Worm (Caenorhabditis elegans): ENCODE measurements around the gene T13H5.8.
A peak's percentile ranks its signal among the peaks of the same experiment; 100 is the strongest.

The T13H5.8 gene

DNA sequence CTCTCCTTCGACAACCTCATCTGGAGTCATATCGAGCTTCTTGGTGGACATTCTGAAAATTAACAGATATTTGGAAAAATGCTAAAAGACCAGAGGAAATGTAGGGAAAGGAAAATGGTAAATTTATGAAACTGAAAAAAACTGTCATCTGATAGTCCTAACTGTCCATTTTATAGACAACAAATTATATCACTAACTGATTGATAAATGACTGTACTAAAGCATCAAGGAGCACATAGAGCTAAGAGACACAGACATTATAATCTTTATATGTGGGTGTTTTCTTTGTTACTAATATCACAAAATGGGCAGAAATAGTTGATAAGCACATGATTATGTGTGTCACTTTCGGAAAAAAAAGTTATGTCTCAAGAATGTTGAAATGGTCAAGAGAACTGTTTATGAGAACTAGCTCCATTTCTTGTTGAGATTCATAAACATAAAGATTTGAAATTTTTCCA is 48.5 kb downstream of the T13H5.8 start, which contains the start of gene F54C9.3 (continued):
- TF ChIP-seq snpc-4 (GFP tag; optimal IDR thresholded peaks at IDR 0.05) (no peak), snpc-4 (tag; optimal IDR thresholded peaks at IDR 0.05) (no peak), F33H1.4 (GFP tag; IDR thresholded peaks at IDR 0.05) (no peak), nhr-179 (tag; optimal IDR thresholded peaks at IDR 0.05) (no peak), K11D2.4 (GFP tag; IDR thresholded peaks at IDR 0.05) (no peak), C17E4.6 (GFP tag; IDR thresholded peaks at IDR 0.05) (no peak), attf-5 (GFP tag; optimal IDR thresholded peaks at IDR 0.05) (peak; percentile 57), cebp-1 (GFP tag; IDR thresholded peaks at IDR 0.05) (no peak; the same call in 1 of the 2 replicates), cebp-1 (tag; optimal IDR thresholded peaks at IDR 0.05) (peak; percentile 47), mcd-1 (GFP tag; IDR thresholded peaks at IDR 0.05) (0 out of 2 replicates have a peak, but pooled peaks have one; percentile 19), let-526 (GFP tag; IDR thresholded peaks at IDR 0.05) (no peak; the same call in 1 of the 2 replicates), ceh-58 (GFP tag; IDR thresholded peaks at IDR 0.05) (no peak), madf-8 (GFP tag; conservative IDR thresholded peaks at IDR 0.05) (no peak), hlh-12 (tag; optimal IDR thresholded peaks at IDR 0.05) (no peak), let-607 (tag; optimal IDR thresholded peaks at IDR 0.05) (peak in 1 of 2 experiments; percentile 74), mel-28 (tag; optimal IDR thresholded peaks at IDR 0.05; ENCODE audit: borderline replicate concordance) (no peak), hmg-20 (GFP tag; IDR thresholded peaks at IDR 0.05) (no peak), Y79H2A.3 (GFP tag; conservative IDR thresholded peaks at IDR 0.05) (no peak), ets-4 (GFP tag; optimal IDR thresholded peaks at IDR 0.05) (peak; percentile 7), nfya-1 (tag; optimal IDR thresholded peaks at IDR 0.05; ENCODE audit: borderline replicate concordance, insufficient read depth) (no peak), ztf-3 (GFP tag; optimal IDR thresholded peaks at IDR 0.05) (no peak), die-1 (tag; optimal IDR thresholded peaks at IDR 0.05) (no peak), ZK185.1 (tag; optimal IDR thresholded peaks at IDR 0.05; ENCODE audit: poor library complexity, severe bottlenecking) (no peak), nfya-2 (GFP tag; IDR thresholded peaks at IDR 0.05) (no peak), mxl-1 (tag; optimal IDR thresholded peaks at IDR 0.05) (no peak), rcor-1 (GFP tag; IDR thresholded peaks at IDR 0.05) (no peak), dpl-1 (GFP tag; optimal IDR thresholded peaks at IDR 0.05) (no peak), F22D6.2 (tag; optimal IDR thresholded peaks at IDR 0.05) (no peak), D2030.7 (GFP tag; IDR thresholded peaks at IDR 0.05) (no peak), K12H6.12 (tag; optimal IDR thresholded peaks at IDR 0.05) (no peak), ztf-28 (GFP tag; IDR thresholded peaks at IDR 0.05) (no peak), xnd-1 (tag; optimal IDR thresholded peaks at IDR 0.05) (no peak), aptf-2 (GFP tag; conservative IDR thresholded peaks at IDR 0.05) (no peak), Y95B8A.8 (GFP tag; IDR thresholded peaks at IDR 0.05) (no peak), cebp-2 (GFP tag; IDR thresholded peaks at IDR 0.05) (no peak), snpc-3.4 (tag; optimal IDR thresholded peaks at IDR 0.05) (no peak), chd-7 (tag; optimal IDR thresholded peaks at IDR 0.05) (no peak), lir-1 (GFP tag; conservative IDR thresholded peaks at IDR 0.05) (no peak), ceh-91 (GFP tag; IDR thresholded peaks at IDR 0.05) (no peak), B0336.3 (GFP tag; IDR thresholded peaks at IDR 0.05) (no peak), bed-2 (GFP tag; IDR thresholded peaks at IDR 0.05) (no peak), lsy-27 (tag; optimal IDR thresholded peaks at IDR 0.05; ENCODE audit: borderline replicate concordance, insufficient read depth) (no peak), egl-44 (GFP tag; IDR thresholded peaks at IDR 0.05) (no peak), akir-1 (GFP tag; optimal IDR thresholded peaks at IDR 0.05) (no peak), egl-18 (GFP tag; IDR thresholded peaks at IDR 0.05) (no peak), ceh-40 (GFP tag; IDR thresholded peaks at IDR 0.05) (no peak), Y53G8AR.9 (GFP tag; conservative IDR thresholded peaks at IDR 0.05) (no peak), sea-2 (GFP tag; IDR thresholded peaks at IDR 0.05) (no peak), mes-4 (tag; optimal IDR thresholded peaks at IDR 0.05) (no peak)

Data from whole organism, young adult.